Fruit fly (Drosophila melanogaster): ENCODE data around the gene CG10336.

DNA sequence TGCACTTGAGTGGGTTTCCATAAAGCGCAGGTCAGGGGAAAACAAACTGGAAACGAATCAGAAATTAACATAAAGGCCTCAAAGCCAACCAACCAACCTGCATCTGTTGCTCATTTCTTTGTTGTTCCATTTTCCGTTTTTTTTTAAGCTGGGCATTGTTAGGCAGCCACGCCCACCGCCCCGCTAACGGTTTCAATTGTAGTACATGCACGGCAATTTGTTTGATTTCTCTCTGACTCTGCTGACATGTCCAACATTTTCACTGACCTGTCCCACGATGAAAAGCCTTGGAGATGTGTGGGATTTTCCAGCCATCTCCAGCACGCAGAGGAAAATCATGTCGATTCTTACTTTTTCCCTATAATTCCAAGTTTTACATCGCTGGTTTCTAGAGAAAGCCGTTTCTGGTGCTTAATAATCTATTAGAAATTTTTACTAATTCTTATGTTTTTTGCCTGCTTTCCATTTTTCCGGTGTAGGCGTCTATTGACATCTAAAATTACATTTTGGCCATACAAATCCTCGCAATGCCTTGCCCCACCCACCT lies 32.6 kb upstream of the CG10336 start:
- TF ChIP-seq CTCF (optimal IDR thresholded peaks at IDR 0.05) (no peak), CG8478 (optimal IDR thresholded peaks at IDR 0.05) (no peak)
